Fruit fly (Drosophila melanogaster): ENCODE data around the gene CG4546.

The CG4546 gene

DNA sequence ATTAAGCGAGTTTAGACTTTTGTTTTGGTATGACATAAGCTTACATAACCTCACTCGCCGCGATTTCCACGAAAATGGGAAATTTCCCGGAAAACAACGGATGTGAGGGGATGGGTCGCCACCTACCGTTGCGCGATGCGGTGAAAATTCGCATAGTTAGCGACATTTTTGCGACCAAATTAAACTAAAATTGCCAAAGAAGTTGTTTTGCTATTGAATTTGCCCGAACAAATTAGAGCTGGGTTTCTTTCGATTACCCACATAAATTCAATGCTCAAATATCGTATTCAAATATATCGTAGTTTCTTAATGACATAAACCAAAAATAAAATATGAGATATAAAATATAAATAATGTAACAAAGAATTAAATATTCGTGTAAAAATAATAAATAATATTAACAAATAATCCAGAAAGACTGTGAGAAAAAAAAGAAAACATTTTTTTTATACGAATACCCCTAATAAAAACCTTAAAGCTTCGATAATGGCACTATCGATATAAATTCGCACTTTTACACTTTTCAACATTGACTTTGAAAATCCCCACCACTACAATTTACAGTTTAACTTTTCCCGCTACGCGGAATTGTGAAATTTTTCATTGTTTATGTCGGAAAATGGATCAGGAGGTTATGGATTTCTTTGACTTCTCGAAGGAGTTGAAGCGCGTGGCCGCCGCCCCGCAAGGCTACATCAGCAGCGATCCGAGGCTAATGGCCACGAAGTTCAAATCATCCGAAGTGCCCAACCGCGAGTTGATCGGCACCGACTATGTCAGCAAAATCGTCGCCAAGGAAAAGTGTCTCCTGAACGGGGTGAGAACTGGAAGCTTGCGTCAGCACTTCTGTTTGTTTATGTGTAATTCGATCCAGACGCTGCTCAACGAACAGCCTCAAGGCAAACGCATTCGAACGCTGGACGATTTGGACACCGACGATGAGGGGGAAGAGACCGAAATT lies 9.2 kb upstream of the CG4546 start, which contains the start of the genes ND-23 and spn-E (continued):
- TF ChIP-seq Sry-β (GFP tag; optimal IDR thresholded peaks at IDR 0.05) (no peak), chif (GFP tag; optimal IDR thresholded peaks at IDR 0.05) (no peak), lbe (GFP tag; optimal IDR thresholded peaks at IDR 0.05) (peak; percentile 47), MBD-R2 (GFP tag; IDR thresholded peaks at IDR 0.05) (peak; percentile 30), cas (GFP tag; IDR thresholded peaks at IDR 0.05) (no peak), cato (GFP tag; optimal IDR thresholded peaks at IDR 0.05; ENCODE audit: borderline replicate concordance) (no peak), Deaf1 (tag; optimal IDR thresholded peaks at IDR 0.05) (no peak), Bgb (GFP tag; IDR thresholded peaks at IDR 0.05; ENCODE audit: partially characterized antibody) (peak; percentile 70), Hmr (GFP tag; optimal IDR thresholded peaks at IDR 0.05) (peak; percentile 57), CG10654 (GFP tag; optimal IDR thresholded peaks at IDR 0.05) (peak; percentile 27), hb (GFP tag; IDR thresholded peaks at IDR 0.05; ENCODE audit: partially characterized antibody) (no peak), ind (GFP tag; optimal IDR thresholded peaks at IDR 0.05) (peak; percentile 59), CG6791 (GFP tag; IDR thresholded peaks at IDR 0.05; ENCODE audit: partially characterized antibody) (0 out of 3 replicates have a peak, but pooled peaks have one; percentile 52), chinmo (GFP tag; IDR thresholded peaks at IDR 0.05; ENCODE audit: partially characterized antibody) (0 out of 4 replicates have a peak, but pooled peaks have one; percentile 30), nerfin-2 (GFP tag; IDR thresholded peaks at IDR 0.05; ENCODE audit: partially characterized antibody) (0 out of 2 replicates have a peak, but pooled peaks have one; percentile 51), fru (optimal IDR thresholded peaks at IDR 0.05) (no peak), peb (GFP tag; IDR thresholded peaks at IDR 0.05) (no peak), CG10366 (GFP tag; IDR thresholded peaks at IDR 0.05) (peak; percentile 35; the same call in 1 of the 2 replicates), CG15073 (GFP tag; optimal IDR thresholded peaks at IDR 0.05) (no peak), eyg (GFP tag; optimal IDR thresholded peaks at IDR 0.05) (no peak), CG13296 (GFP tag; optimal IDR thresholded peaks at IDR 0.05) (peak; percentile 21), Side (GFP tag; optimal IDR thresholded peaks at IDR 0.05) (no peak), Ada2b (GFP tag; IDR thresholded peaks at IDR 0.05) (peak; percentile 6; the same call in 1 of the 2 replicates), zf30C (GFP tag; optimal IDR thresholded peaks at IDR 0.05) (no peak), CG15011 (GFP tag; optimal IDR thresholded peaks at IDR 0.05) (no peak), CG12942 (GFP tag; optimal IDR thresholded peaks at IDR 0.05) (peak; percentile 44), phol (tag; optimal IDR thresholded peaks at IDR 0.05) (peak; percentile 73), Hr78 (GFP tag; optimal IDR thresholded peaks at IDR 0.05) (no peak), gcm2 (GFP tag; optimal IDR thresholded peaks at IDR 0.05) (no peak), NC2β (GFP tag; optimal IDR thresholded peaks at IDR 0.05) (no peak), Hr39 (optimal IDR thresholded peaks at IDR 0.05) (no peak), kni (GFP tag; optimal IDR thresholded peaks at IDR 0.05) (no peak), Xbp1 (GFP tag; optimal IDR thresholded peaks at IDR 0.05) (peak; percentile 45), dati (GFP tag; IDR thresholded peaks at IDR 0.05) (no peak), CG12155 (GFP tag; optimal IDR thresholded peaks at IDR 0.05) (peak; percentile 14), CG11504 (tag; optimal IDR thresholded peaks at IDR 0.05) (no peak), Adf1 (GFP tag; IDR thresholded peaks at IDR 0.05) (peak; percentile 24; the same call in 1 of the 2 replicates), Asciz (GFP tag; optimal IDR thresholded peaks at IDR 0.05) (no peak), hth (optimal IDR thresholded peaks at IDR 0.05) (no peak), amos (GFP tag; IDR thresholded peaks at IDR 0.05; ENCODE audit: partially characterized antibody) (peak; percentile 69), luna (GFP tag; optimal IDR thresholded peaks at IDR 0.05) (no peak), usp (GFP tag; optimal IDR thresholded peaks at IDR 0.05) (no peak), lov (optimal IDR thresholded peaks at IDR 0.05) (no peak), lov (GFP tag; IDR thresholded peaks at IDR 0.05) (no peak), HLHmδ (GFP tag; optimal IDR thresholded peaks at IDR 0.05) (no peak), CG4424 (GFP tag; optimal IDR thresholded peaks at IDR 0.05) (peak; percentile 66), CG3847 (GFP tag; IDR thresholded peaks at IDR 0.05) (peak; percentile 63), CG8281 (tag; optimal IDR thresholded peaks at IDR 0.05) (no peak), Kr (GFP tag; optimal IDR thresholded peaks at IDR 0.05) (no peak)
